Worm (Caenorhabditis elegans) whole organism, late embryonic: Measurements from ENCODE around the gene his-38.

Experiments used
- F13H6.1 ChIP-seq: sonication (generic microtip); optimal IDR thresholded peaks from 2 replicates; lab custom pipeline; 2016; ENCODE audit warnings: missing genetic modification characterization, missing compliant biosample characterization
- K02D7.2 ChIP-seq: sonication (generic microtip); optimal IDR thresholded peaks from 2 replicates; lab custom pipeline; 2017; ENCODE audit warnings: mild to moderate bottlenecking, missing genetic modification characterization, missing compliant biosample characterization
- ama-1 ChIP-seq: fragments of 150-350 bp; optimal IDR thresholded peaks from 2 replicates; lab custom pipeline; 2014
- ceh-14 ChIP-seq: sonication (generic microtip); optimal IDR thresholded peaks from 2 replicates; lab custom pipeline; 2016; ENCODE audit warnings: missing genotype, missing genetic modification characterization, missing compliant biosample characterization
- ceh-34 ChIP-seq: sonication (generic microtip); optimal IDR thresholded peaks from 2 replicates; lab custom pipeline; 2016; ENCODE audit warnings: mild to moderate bottlenecking, missing genetic modification characterization, missing compliant biosample characterization
- ceh-45 ChIP-seq: fragments of 200-800 bp; sonication (Bioruptor generic); IDR thresholded peaks from 2 replicates; pipeline ENCODE4 v1.3.6; 2022; ENCODE audit warnings: missing genetic modification reagents, missing genetic modification characterization, missing compliant biosample characterization
- ceh-6 ChIP-seq: fragments of 200-800 bp; sonication (Bioruptor generic); optimal IDR thresholded peaks from 2 replicates; lab custom pipeline; 2018; ENCODE audit warnings: mild to moderate bottlenecking, missing genetic modification characterization, missing compliant biosample characterization
- ceh-9 ChIP-seq: sonication (generic microtip); optimal IDR thresholded peaks from 2 replicates; lab custom pipeline; 2016; ENCODE audit warnings: mild to moderate bottlenecking, missing genetic modification characterization, inconsistent platforms, missing compliant biosample characterization
- dmd-4 ChIP-seq: sonication (generic microtip); optimal IDR thresholded peaks from 2 replicates; lab custom pipeline; 2016; ENCODE audit warnings: borderline replicate concordance, missing genetic modification characterization, missing compliant biosample characterization
- elt-2 ChIP-seq: sonication (generic microtip); optimal IDR thresholded peaks from 2 replicates; lab custom pipeline; 2016; ENCODE audit warnings: missing genetic modification reagents, missing genetic modification characterization, missing compliant biosample characterization
- elt-4 ChIP-seq: sonication (generic microtip); optimal IDR thresholded peaks from 2 replicates; lab custom pipeline; 2016; ENCODE audit warnings: missing genetic modification characterization, missing compliant biosample characterization
- eyg-1 ChIP-seq: sonication (generic microtip); optimal IDR thresholded peaks from 2 replicates; lab custom pipeline; 2016; ENCODE audit warnings: missing genotype, missing genetic modification characterization, missing compliant biosample characterization
- fkh-6 ChIP-seq: sonication (generic microtip); optimal IDR thresholded peaks from 2 replicates; lab custom pipeline; 2016; ENCODE audit warnings: missing genetic modification characterization, missing compliant biosample characterization
- hlh-6 ChIP-seq: sonication (generic microtip); optimal IDR thresholded peaks from 2 replicates; lab custom pipeline; 2016; ENCODE audit warnings: missing genotype, missing genetic modification characterization, missing compliant biosample characterization
- hlh-8 ChIP-seq: sonication (generic microtip); optimal IDR thresholded peaks from 2 replicates; lab custom pipeline; 2016; ENCODE audit warnings: missing genotype, missing genetic modification characterization, missing compliant biosample characterization
- nfya-1 ChIP-seq: sonication (generic microtip); optimal IDR thresholded peaks from 2 replicates; lab custom pipeline; 2017; ENCODE audit warnings: missing genetic modification characterization, mild to moderate bottlenecking, missing compliant biosample characterization, antibody characterized with exemption, moderate library complexity
- nhr-11 ChIP-seq: fragments of 150-350 bp; optimal IDR thresholded peaks from 2 replicates; lab custom pipeline; 2014; ENCODE audit warnings: missing biosample characterization, missing genetic modification characterization
- npax-4 ChIP-seq: sonication (generic microtip); optimal IDR thresholded peaks from 2 replicates; lab custom pipeline; 2016; ENCODE audit warnings: missing genetic modification characterization, missing compliant biosample characterization
- pat-9 ChIP-seq: fragments of 200-800 bp; sonication (Bioruptor generic); optimal IDR thresholded peaks from 2 replicates; lab custom pipeline; 2018; ENCODE audit warnings: mild to moderate bottlenecking, missing genetic modification characterization, moderate library complexity, missing compliant biosample characterization
- pax-1 ChIP-seq: fragments of 150-350 bp; optimal IDR thresholded peaks from 2 replicates; lab custom pipeline; 2014; ENCODE audit warnings: missing biosample characterization, missing genetic modification characterization
- pha-2 ChIP-seq: sonication (generic microtip); optimal IDR thresholded peaks from 2 replicates; lab custom pipeline; 2017; ENCODE audit warnings: mild to moderate bottlenecking, missing genetic modification characterization, missing compliant biosample characterization
- pha-4 ChIP-seq: fragments of 150-350 bp; optimal IDR thresholded peaks from 2 replicates; lab custom pipeline; 2018; ENCODE audit warnings: missing biosample characterization, missing genetic modification reagents, missing genetic modification characterization
- pqm-1 ChIP-seq: sonication (generic microtip); optimal IDR thresholded peaks from 2 replicates; lab custom pipeline; 2016; ENCODE audit warnings: missing genetic modification characterization, missing compliant biosample characterization
- pros-1 ChIP-seq: fragments of 150-350 bp; optimal IDR thresholded peaks from 2 replicates; lab custom pipeline; 2014; ENCODE audit warnings: missing biosample characterization, missing genetic modification reagents, missing genetic modification characterization
- rnt-1 ChIP-seq: sonication (generic microtip); optimal IDR thresholded peaks from 2 replicates; lab custom pipeline; 2016; ENCODE audit warnings: missing genetic modification characterization, missing compliant biosample characterization
- sdc-2 ChIP-seq: sonication (generic microtip); optimal IDR thresholded peaks from 2 replicates; lab custom pipeline; 2016; ENCODE audit warnings: missing genotype, missing genetic modification characterization, missing compliant biosample characterization
- syd-9 ChIP-seq: sonication (generic microtip); optimal IDR thresholded peaks from 2 replicates; lab custom pipeline; 2016; ENCODE audit warnings: mild to moderate bottlenecking, missing genetic modification characterization, moderate library complexity, missing compliant biosample characterization
- tbx-2 ChIP-seq: sonication (generic microtip); optimal IDR thresholded peaks from 2 replicates; lab custom pipeline; 2016; ENCODE audit warnings: missing genetic modification characterization, missing compliant biosample characterization
- unc-3 ChIP-seq, 2 experiments: fragments of 200-800 bp in 1 of 2; sonication (Bioruptor generic) in 1 of 2; sonication (generic microtip) in 1 of 2; conservative IDR thresholded peaks in 1 of 2; optimal IDR thresholded peaks in 1 of 2; 2 replicates each; pipeline versions ENCODE4 v1.3.6 to Lab custom; 2016 to 2022; ENCODE audit warnings: missing compliant biosample characterization in 2 of 2, missing genetic modification characterization in 2 of 2, missing genetic modification reagents in 1 of 2
- unc-55 ChIP-seq: sonication (generic microtip); optimal IDR thresholded peaks from 2 replicates; lab custom pipeline; 2017; ENCODE audit warnings: missing biosample characterization, missing genetic modification reagents, missing genetic modification characterization
- zip-5 ChIP-seq: sonication (generic microtip); optimal IDR thresholded peaks from 2 replicates; lab custom pipeline; 2016; ENCODE audit warnings: missing genetic modification characterization, missing compliant biosample characterization
- ztf-16 ChIP-seq: sonication (generic microtip); optimal IDR thresholded peaks from 2 replicates; lab custom pipeline; 2017; ENCODE audit warnings: missing genetic modification characterization, missing compliant biosample characterization

his-38 gene

ce11 chrX:7322323-7322722 lies 12.6 kb upstream of the his-38 start, which contains the start of gene T08A9.13:
TSS of gene T08A9.13 (minus strand) at chrX:7322423.
- no peak for TF ChIP-seq hlh-6 (tag; lab: Kevin White, UChicago)
- no peak for TF ChIP-seq pros-1 (tag; lab: Kevin White, UChicago)
- no peak for TF ChIP-seq ceh-34 (tag; lab: Kevin White, UChicago)
- no peak for TF ChIP-seq pat-9 (tag; lab: Kevin White, UChicago)
- TF ChIP-seq syd-9 = no peak
- no peak for TF ChIP-seq dmd-4 (tag; lab: Kevin White, UChicago)
- TF ChIP-seq pqm-1 (tag; lab: Kevin White, UChicago) = no peak
- no peak for TF ChIP-seq nfya-1
- TF ChIP-seq npax-4 (tag; lab: Kevin White, UChicago) = no peak

DNA sequence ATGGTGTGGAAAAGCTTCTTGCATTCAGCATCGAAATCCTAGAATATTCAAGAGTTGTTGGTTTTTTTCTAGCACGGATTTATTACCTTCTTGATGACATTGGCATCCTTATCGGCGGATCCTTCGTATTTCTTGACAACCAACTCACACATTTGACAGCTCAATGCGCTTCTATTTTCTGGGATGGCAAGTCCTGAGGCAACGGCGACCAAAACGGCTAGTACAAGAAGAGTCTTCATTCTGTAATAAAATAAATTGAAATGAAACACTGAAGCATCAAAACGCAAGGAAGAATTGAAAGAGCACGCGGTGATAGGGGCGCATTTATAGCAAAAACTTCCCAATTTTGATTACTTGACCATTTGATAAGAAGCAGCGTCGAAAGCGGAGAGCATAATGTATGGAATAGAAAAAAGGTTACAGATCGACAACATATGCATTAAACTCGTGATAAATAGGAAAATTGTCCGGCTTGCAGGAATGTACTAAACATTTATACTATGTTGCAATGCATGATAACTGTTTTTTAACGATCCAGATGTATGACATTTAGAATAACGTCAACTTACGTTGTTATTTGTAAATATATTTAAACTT lies 10.5 kb upstream of the his-38 start, which contains the start of gene spp-5:
TSS of gene spp-5 (minus strand) at position 240 of the 597 bp plus-strand sequence.
- TF ChIP-seq rnt-1 (tag; lab: Kevin White, UChicago) (no peak), eyg-1 (tag; lab: Kevin White, UChicago) (no peak), elt-2 (tag; lab: Kevin White, UChicago) (peak; percentile 22), npax-4 (tag; lab: Kevin White, UChicago) (no peak), K02D7.2 (no peak), pros-1 (tag; lab: Kevin White, UChicago) (no peak), tbx-2 (tag; lab: Kevin White, UChicago) (no peak)
- TF ChIP-seq, all 69 proteins: peak for 1

ce11 chrX:7318639-7319038 lies 9.0 kb upstream of the his-38 start, which contains the start of gene spp-4:
TSS of gene spp-4 (minus strand) at chrX:7318756.
- TF ChIP-seq ceh-6 (GFP tag; lab: Kevin White, UChicago) (no peak), K02D7.2 (no peak), pha-2 (no peak), ceh-45 (GFP tag; lab: Robert Waterston, UW) (no peak), fkh-6 (no peak), pha-4 (tag; lab: Kevin White, UChicago) (no peak), sdc-2 (tag; lab: Kevin White, UChicago) (no peak), unc-55 (GFP tag; lab: Kevin White, UChicago) (no peak), nhr-11 (no peak), zip-5 (no peak), ceh-14 (tag; lab: Kevin White, UChicago) (no peak), rnt-1 (tag; lab: Kevin White, UChicago) (no peak), hlh-6 (tag; lab: Kevin White, UChicago) (no peak), ama-1 (no peak), pax-1 (no peak)

- TF ChIP-seq ceh-9 (tag; lab: Kevin White, UChicago) = no peak
- TF ChIP-seq F13H6.1 (tag; lab: Kevin White, UChicago) = no peak
- no peak for TF ChIP-seq syd-9
- no peak for TF ChIP-seq ceh-34 (tag; lab: Kevin White, UChicago)
- no peak for TF ChIP-seq elt-4 (tag; lab: Kevin White, UChicago)
- TF ChIP-seq unc-3 (GFP tag; conservative IDR thresholded peaks at IDR 0.05; lab: Robert Waterston, UW) = no peak
- no peak for TF ChIP-seq unc-3 (tag; optimal IDR thresholded peaks at IDR 0.05; lab: Kevin White, UChicago)
- TF ChIP-seq ztf-16 (tag; lab: Kevin White, UChicago) = no peak
- no peak for TF ChIP-seq hlh-8
Observed at ce11 chrX:7316485-7317391, 7.1 kb upstream of the his-38 start, which contains the start of the genes spp-2 and spp-6. TSS of gene spp-2 (minus strand) at chrX:7316818. TSS of gene spp-6 (plus strand) at chrX:7317341.
